Worm (Caenorhabditis elegans) whole organism, late embryonic: ENCODE results near the gene C44H4.4.
"Not testable (repeated sequence)": the region's sequence is repeated elsewhere in the genome, so short reads cannot be mapped to it uniquely, and the experiment has no call there.

Source experiments
- C08G9.2 ChIP-seq: sonication (generic microtip); optimal IDR thresholded peaks from 2 replicates; lab custom pipeline; 2016; ENCODE audit warnings: mild to moderate bottlenecking, missing genetic modification characterization, moderate library complexity, missing compliant biosample characterization
- C38D4.7 ChIP-seq: fragments of 200-800 bp; sonication (Bioruptor generic); optimal IDR thresholded peaks from 2 replicates; lab custom pipeline; 2018; ENCODE audit warnings: mild to moderate bottlenecking, missing genetic modification characterization, moderate library complexity, missing compliant biosample characterization
- F13H6.1 ChIP-seq: sonication (generic microtip); optimal IDR thresholded peaks from 2 replicates; lab custom pipeline; 2016; ENCODE audit warnings: missing genetic modification characterization, missing compliant biosample characterization
- K02D7.2 ChIP-seq: sonication (generic microtip); optimal IDR thresholded peaks from 2 replicates; lab custom pipeline; 2017; ENCODE audit warnings: mild to moderate bottlenecking, missing genetic modification characterization, missing compliant biosample characterization
- T23F11.4 ChIP-seq: fragments of 200-800 bp; sonication (Bioruptor generic); optimal IDR thresholded peaks from 2 replicates; lab custom pipeline; 2018; ENCODE audit warnings: mild to moderate bottlenecking, missing genetic modification characterization, missing compliant biosample characterization
- Y22D7AL.16 ChIP-seq: sonication (generic microtip); optimal IDR thresholded peaks from 2 replicates; lab custom pipeline; 2016; ENCODE audit warnings: missing genetic modification characterization, missing compliant biosample characterization
- ama-1 ChIP-seq: fragments of 150-350 bp; optimal IDR thresholded peaks from 2 replicates; lab custom pipeline; 2014
- ceh-14 ChIP-seq: sonication (generic microtip); optimal IDR thresholded peaks from 2 replicates; lab custom pipeline; 2016; ENCODE audit warnings: missing genotype, missing genetic modification characterization, missing compliant biosample characterization
- ceh-19 ChIP-seq: fragments of 200-800 bp; sonication (Bioruptor generic); optimal IDR thresholded peaks from 2 replicates; lab custom pipeline; 2018; ENCODE audit warnings: mild to moderate bottlenecking, missing genetic modification characterization, missing compliant biosample characterization
- ceh-22 ChIP-seq: sonication (generic microtip); optimal IDR thresholded peaks from 2 replicates; lab custom pipeline; 2017; ENCODE audit warnings: missing biosample characterization, missing genetic modification characterization
- ceh-30 ChIP-seq: fragments of 150-350 bp; optimal IDR thresholded peaks from 2 replicates; lab custom pipeline; 2014; ENCODE audit warnings: missing biosample characterization, missing genetic modification characterization
- ceh-45 ChIP-seq: fragments of 200-800 bp; sonication (Bioruptor generic); IDR thresholded peaks from 2 replicates; pipeline ENCODE4 v1.3.6; 2022; ENCODE audit warnings: missing genetic modification reagents, missing genetic modification characterization, missing compliant biosample characterization
- ceh-6 ChIP-seq: fragments of 200-800 bp; sonication (Bioruptor generic); optimal IDR thresholded peaks from 2 replicates; lab custom pipeline; 2018; ENCODE audit warnings: mild to moderate bottlenecking, missing genetic modification characterization, missing compliant biosample characterization
- ceh-9 ChIP-seq: sonication (generic microtip); optimal IDR thresholded peaks from 2 replicates; lab custom pipeline; 2016; ENCODE audit warnings: mild to moderate bottlenecking, missing genetic modification characterization, inconsistent platforms, missing compliant biosample characterization
- dmd-4 ChIP-seq: sonication (generic microtip); optimal IDR thresholded peaks from 2 replicates; lab custom pipeline; 2016; ENCODE audit warnings: borderline replicate concordance, missing genetic modification characterization, missing compliant biosample characterization
- dve-1 ChIP-seq: sonication (generic microtip); optimal IDR thresholded peaks from 2 replicates; lab custom pipeline; 2017; ENCODE audit warnings: antibody characterized with exemption, mild to moderate bottlenecking, missing genetic modification characterization, missing compliant biosample characterization
- elt-2 ChIP-seq: sonication (generic microtip); optimal IDR thresholded peaks from 2 replicates; lab custom pipeline; 2016; ENCODE audit warnings: missing genetic modification reagents, missing genetic modification characterization, missing compliant biosample characterization
- eyg-1 ChIP-seq: sonication (generic microtip); optimal IDR thresholded peaks from 2 replicates; lab custom pipeline; 2016; ENCODE audit warnings: missing genotype, missing genetic modification characterization, missing compliant biosample characterization
- fkh-6 ChIP-seq: sonication (generic microtip); optimal IDR thresholded peaks from 2 replicates; lab custom pipeline; 2016; ENCODE audit warnings: missing genetic modification characterization, missing compliant biosample characterization
- hlh-13 ChIP-seq: fragments of 200-800 bp; sonication (Bioruptor generic); optimal IDR thresholded peaks from 2 replicates; lab custom pipeline; 2018; ENCODE audit warnings: mild to moderate bottlenecking, missing genetic modification characterization, missing compliant biosample characterization
- hlh-15 ChIP-seq: sonication (generic microtip); optimal IDR thresholded peaks from 2 replicates; lab custom pipeline; 2016; ENCODE audit warnings: missing genetic modification characterization, missing compliant biosample characterization
- hlh-6 ChIP-seq: sonication (generic microtip); optimal IDR thresholded peaks from 2 replicates; lab custom pipeline; 2016; ENCODE audit warnings: missing genotype, missing genetic modification characterization, missing compliant biosample characterization
- lim-6 ChIP-seq: sonication (generic microtip); optimal IDR thresholded peaks from 2 replicates; lab custom pipeline; 2016; ENCODE audit warnings: missing genetic modification characterization, missing compliant biosample characterization
- lin-11 ChIP-seq: fragments of 200-800 bp; sonication (Bioruptor generic); optimal IDR thresholded peaks from 2 replicates; lab custom pipeline; 2018; ENCODE audit warnings: mild to moderate bottlenecking, missing genetic modification characterization, missing compliant biosample characterization
- madf-2 ChIP-seq: sonication (generic microtip); optimal IDR thresholded peaks from 2 replicates; lab custom pipeline; 2017; ENCODE audit warnings: missing genetic modification characterization, missing compliant biosample characterization
- mec-3 ChIP-seq: sonication (generic microtip); optimal IDR thresholded peaks from 2 replicates; lab custom pipeline; 2016; ENCODE audit warnings: borderline replicate concordance, missing genetic modification characterization, missing compliant biosample characterization
- nfya-1 ChIP-seq: sonication (generic microtip); optimal IDR thresholded peaks from 2 replicates; lab custom pipeline; 2017; ENCODE audit warnings: missing genetic modification characterization, mild to moderate bottlenecking, missing compliant biosample characterization, antibody characterized with exemption, moderate library complexity
- nhr-11 ChIP-seq: fragments of 150-350 bp; optimal IDR thresholded peaks from 2 replicates; lab custom pipeline; 2014; ENCODE audit warnings: missing biosample characterization, missing genetic modification characterization
- npax-4 ChIP-seq: sonication (generic microtip); optimal IDR thresholded peaks from 2 replicates; lab custom pipeline; 2016; ENCODE audit warnings: missing genetic modification characterization, missing compliant biosample characterization
- odd-2 ChIP-seq: sonication (generic microtip); optimal IDR thresholded peaks from 2 replicates; lab custom pipeline; 2017; ENCODE audit warnings: antibody characterized with exemption, mild to moderate bottlenecking, missing genetic modification characterization, missing compliant biosample characterization
- pag-3 ChIP-seq: sonication (generic microtip); optimal IDR thresholded peaks from 2 replicates; lab custom pipeline; 2016; ENCODE audit warnings: missing compliant biosample characterization, missing genetic modification characterization, borderline replicate concordance
- pat-9 ChIP-seq: fragments of 200-800 bp; sonication (Bioruptor generic); optimal IDR thresholded peaks from 2 replicates; lab custom pipeline; 2018; ENCODE audit warnings: mild to moderate bottlenecking, missing genetic modification characterization, moderate library complexity, missing compliant biosample characterization
- pha-2 ChIP-seq: sonication (generic microtip); optimal IDR thresholded peaks from 2 replicates; lab custom pipeline; 2017; ENCODE audit warnings: mild to moderate bottlenecking, missing genetic modification characterization, missing compliant biosample characterization
- pros-1 ChIP-seq: fragments of 150-350 bp; optimal IDR thresholded peaks from 2 replicates; lab custom pipeline; 2014; ENCODE audit warnings: missing biosample characterization, missing genetic modification reagents, missing genetic modification characterization
- ref-2 ChIP-seq: sonication (generic microtip); optimal IDR thresholded peaks from 2 replicates; lab custom pipeline; 2016; ENCODE audit warnings: missing genetic modification characterization, missing compliant biosample characterization
- rnt-1 ChIP-seq: sonication (generic microtip); optimal IDR thresholded peaks from 2 replicates; lab custom pipeline; 2016; ENCODE audit warnings: missing genetic modification characterization, missing compliant biosample characterization
- sdc-2 ChIP-seq: sonication (generic microtip); optimal IDR thresholded peaks from 2 replicates; lab custom pipeline; 2016; ENCODE audit warnings: missing genotype, missing genetic modification characterization, missing compliant biosample characterization
- unc-3 ChIP-seq, 2 experiments: fragments of 200-800 bp in 1 of 2; sonication (Bioruptor generic) in 1 of 2; sonication (generic microtip) in 1 of 2; conservative IDR thresholded peaks in 1 of 2; optimal IDR thresholded peaks in 1 of 2; 2 replicates each; pipeline versions ENCODE4 v1.3.6 to Lab custom; 2016 to 2022; ENCODE audit warnings: missing compliant biosample characterization in 2 of 2, missing genetic modification characterization in 2 of 2, missing genetic modification reagents in 1 of 2
- unc-55 ChIP-seq: sonication (generic microtip); optimal IDR thresholded peaks from 2 replicates; lab custom pipeline; 2017; ENCODE audit warnings: missing biosample characterization, missing genetic modification reagents, missing genetic modification characterization
- unc-86 ChIP-seq: sonication (generic microtip); optimal IDR thresholded peaks from 2 replicates; lab custom pipeline; 2016; ENCODE audit warnings: missing genetic modification characterization, missing compliant biosample characterization
- zip-5 ChIP-seq: sonication (generic microtip); optimal IDR thresholded peaks from 2 replicates; lab custom pipeline; 2016; ENCODE audit warnings: missing genetic modification characterization, missing compliant biosample characterization

C44H4.4 gene

ce11 chrX:14535913-14536312, 53.0 kb downstream of the C44H4.4 start:
- TF ChIP-seq hlh-15 (tag; lab: Kevin White, UChicago) = no peak
- TF ChIP-seq rnt-1 (tag; lab: Kevin White, UChicago) = no peak
- no peak for TF ChIP-seq lin-11 (tag; lab: Kevin White, UChicago)
- no peak for TF ChIP-seq nhr-11
- TF ChIP-seq ama-1 (lab: Kevin White, UChicago) = no peak
- no peak for TF ChIP-seq unc-3 (GFP tag; conservative IDR thresholded peaks at IDR 0.05; lab: Robert Waterston, UW)
- no peak for TF ChIP-seq unc-3 (tag; optimal IDR thresholded peaks at IDR 0.05; lab: Kevin White, UChicago)
- TF ChIP-seq eyg-1 (tag; lab: Kevin White, UChicago) = no peak
- TF ChIP-seq ceh-30 (tag; lab: Kevin White, UChicago) = no peak
- TF ChIP-seq elt-2 (tag; lab: Kevin White, UChicago) = no peak

ce11 chrX:14534596-14534995, 54.3 kb downstream of the C44H4.4 start:
- TF ChIP-seq pat-9 (tag; lab: Kevin White, UChicago) (no peak), odd-2 (tag; lab: Kevin White, UChicago) (no peak), F13H6.1 (no peak), dve-1 (tag; lab: Kevin White, UChicago) (no peak), C08G9.2 (tag; lab: Kevin White, UChicago) (no peak), ref-2 (no peak), eyg-1 (tag; lab: Kevin White, UChicago) (no peak), ceh-14 (no peak), madf-2 (tag; lab: Kevin White, UChicago) (no peak), ceh-22 (no peak)

ce11 chrX:14534117-14534516, 54.8 kb downstream of the C44H4.4 start, which contains the start of gene T24C2.5:
Gene T24C2.5, plus strand, starts transcription at chrX:14534417.
- TF ChIP-seq ceh-9 (tag; lab: Kevin White, UChicago) = no peak
- no peak for TF ChIP-seq pha-2 (tag; lab: Kevin White, UChicago)

- TF ChIP-seq fkh-6 (tag; lab: Kevin White, UChicago) (no peak), npax-4 (no peak), F13H6.1 (no peak), sdc-2 (tag; lab: Kevin White, UChicago) (no peak), unc-55 (no peak), ceh-19 (GFP tag; lab: Kevin White, UChicago) (no peak), dve-1 (tag; lab: Kevin White, UChicago) (no peak), unc-86 (tag; lab: Kevin White, UChicago) (no peak), ceh-6 (GFP tag; lab: Kevin White, UChicago) (no peak), pat-9 (tag; lab: Kevin White, UChicago) (no peak), pros-1 (no peak), T23F11.4 (no peak), lim-6 (tag; lab: Kevin White, UChicago) (no peak), rnt-1 (tag; lab: Kevin White, UChicago) (no peak), Y22D7AL.16 (tag; lab: Kevin White, UChicago) (no peak)
Observed at ce11 chrX:14530107-14530506, 58.8 kb downstream of the C44H4.4 start, which contains the start of gene nspc-20. Gene nspc-20, minus strand, starts transcription at chrX:14530207.

ce11 chrX:14528399-14528798, 60.5 kb downstream of the C44H4.4 start, which contains the start of gene nspc-19:
Gene nspc-19, plus strand, starts transcription at chrX:14528699.
- not testable (repeated sequence) for TF ChIP-seq nfya-1, lin-11, madf-2 (tag; lab: Kevin White, UChicago)

- TF ChIP-seq mec-3 (tag; lab: Kevin White, UChicago) (no peak), pag-3 (tag; lab: Kevin White, UChicago) (no peak), dmd-4 (tag; lab: Kevin White, UChicago) (no peak), ceh-45 (GFP tag; lab: Robert Waterston, UW) (no peak), hlh-13 (GFP tag; lab: Kevin White, UChicago) (no peak), C38D4.7 (GFP tag; lab: Kevin White, UChicago) (no peak), zip-5 (no peak), unc-3 (GFP tag; conservative IDR thresholded peaks at IDR 0.05; lab: Robert Waterston, UW) (no peak), unc-3 (tag; optimal IDR thresholded peaks at IDR 0.05; lab: Kevin White, UChicago) (no peak), ceh-6 (GFP tag; lab: Kevin White, UChicago) (no peak), C08G9.2 (tag; lab: Kevin White, UChicago) (no peak), sdc-2 (tag; lab: Kevin White, UChicago) (no peak), Y22D7AL.16 (tag; lab: Kevin White, UChicago) (no peak), K02D7.2 (tag; lab: Kevin White, UChicago) (no peak), ceh-9 (tag; lab: Kevin White, UChicago) (no peak), pat-9 (tag; lab: Kevin White, UChicago) (no peak), T23F11.4 (no peak), hlh-6 (no peak)
Observed at ce11 chrX:14527559-14527958, 61.3 kb downstream of the C44H4.4 start, which contains the start of gene nspc-18. Gene nspc-18, minus strand, starts transcription at chrX:14527659.
